Worm (Caenorhabditis elegans) whole organism, young adult: Measurements from ENCODE around the gene ZK1127.13.
A peak's percentile ranks its signal among the peaks of the same experiment; 100 is the strongest.

Experiments used
- B0336.3 ChIP-seq: fragments of 200-800 bp; sonication (Bioruptor generic); IDR thresholded peaks from 2 replicates; pipeline ENCODE4 v1.3.6; 2022; ENCODE audit warnings: missing genetic modification characterization, missing compliant biosample characterization
- C06A6.2 ChIP-seq: fragments of 200-800 bp; sonication (Bioruptor generic); conservative IDR thresholded peaks from 2 replicates; pipeline ENCODE4 v1.3.6; 2022; ENCODE audit warnings: missing genetic modification characterization, missing compliant biosample characterization
- C17E4.6 ChIP-seq: fragments of 200-800 bp; sonication (Bioruptor generic); IDR thresholded peaks from 2 replicates; pipeline ENCODE4 v1.3.6; 2022; ENCODE audit warnings: missing genetic modification reagents, missing genetic modification characterization, missing compliant biosample characterization
- D2030.7 ChIP-seq: fragments of 200-800 bp; sonication (Bioruptor generic); IDR thresholded peaks from 2 replicates; pipeline ENCODE4 v1.3.6; 2022; ENCODE audit warnings: missing genetic modification reagents, missing genetic modification characterization, missing compliant biosample characterization
- F37B4.10 ChIP-seq: fragments of 200-800 bp; sonication (Bioruptor generic); IDR thresholded peaks from 2 replicates; pipeline ENCODE4 v1.3.6; 2022; ENCODE audit warnings: missing genetic modification characterization, missing compliant biosample characterization
- F55B11.4 ChIP-seq: sonication (generic microtip); optimal IDR thresholded peaks from 2 replicates; lab custom pipeline; 2016; ENCODE audit warnings: missing compliant biosample characterization, missing genetic modification characterization, borderline replicate concordance; ENCODE audit not compliant: insufficient read depth
- F57A8.1 ChIP-seq: fragments of 200-800 bp; sonication (Bioruptor generic); optimal IDR thresholded peaks from 2 replicates; lab custom pipeline; 2018; ENCODE audit warnings: mild to moderate bottlenecking, missing genetic modification characterization, moderate library complexity, missing compliant biosample characterization
- K12H6.12 ChIP-seq: fragments of 200-800 bp; sonication (Bioruptor generic); optimal IDR thresholded peaks from 2 replicates; lab custom pipeline; 2018; ENCODE audit warnings: mild to moderate bottlenecking, missing genetic modification characterization, missing compliant biosample characterization
- T26A5.8 ChIP-seq: sonication (generic microtip); optimal IDR thresholded peaks from 2 replicates; lab custom pipeline; 2016; ENCODE audit warnings: missing genetic modification characterization, missing compliant biosample characterization
- akir-1 ChIP-seq: fragments of 200-800 bp; sonication (Bioruptor generic); optimal IDR thresholded peaks from 2 replicates; lab custom pipeline; 2018; ENCODE audit warnings: mild to moderate bottlenecking, missing genetic modification characterization, moderate library complexity, missing compliant biosample characterization
- aptf-2 ChIP-seq: fragments of 200-800 bp; sonication (Bioruptor generic); conservative IDR thresholded peaks from 2 replicates; pipeline ENCODE4 v1.3.6; 2022; ENCODE audit warnings: missing genetic modification reagents, missing genetic modification characterization, missing compliant biosample characterization
- aptf-3 ChIP-seq: fragments of 200-800 bp; sonication (Bioruptor generic); IDR thresholded peaks from 2 replicates; pipeline ENCODE4 v1.3.6; 2022; ENCODE audit warnings: missing genetic modification characterization, missing compliant biosample characterization
- atf-7 ChIP-seq: sonication (generic microtip); optimal IDR thresholded peaks from 2 replicates; lab custom pipeline; 2017; ENCODE audit warnings: mild to moderate bottlenecking, missing genetic modification characterization, missing compliant biosample characterization
- bed-1 ChIP-seq: fragments of 200-800 bp; sonication (Bioruptor generic); IDR thresholded peaks from 2 replicates; pipeline ENCODE4 v1.3.6; 2022; ENCODE audit warnings: missing genetic modification reagents, missing genetic modification characterization, missing compliant biosample characterization
- cebp-2 ChIP-seq: fragments of 200-800 bp; sonication (Bioruptor generic); IDR thresholded peaks from 2 replicates; pipeline ENCODE4 v1.3.6; 2022; ENCODE audit warnings: missing genetic modification characterization, missing compliant biosample characterization
- ceh-27 ChIP-seq: fragments of 200-800 bp; sonication (Bioruptor generic); optimal IDR thresholded peaks from 2 replicates; lab custom pipeline; 2018; ENCODE audit warnings: mild to moderate bottlenecking, missing genetic modification characterization, moderate library complexity, missing compliant biosample characterization
- dpl-1 ChIP-seq: fragments of 150-350 bp; optimal IDR thresholded peaks from 2 replicates; lab custom pipeline; 2014; ENCODE audit warnings: missing biosample characterization, missing genetic modification reagents, missing genetic modification characterization
- efl-1 ChIP-seq: fragments of 150-350 bp; optimal IDR thresholded peaks from 2 replicates; lab custom pipeline; 2014; ENCODE audit warnings: missing biosample characterization, missing genetic modification reagents, missing genetic modification characterization
- egl-18 ChIP-seq: fragments of 200-800 bp; sonication (Bioruptor generic); IDR thresholded peaks from 2 replicates; pipeline ENCODE4 v1.3.6; 2022; ENCODE audit warnings: missing genetic modification reagents, missing genetic modification characterization, missing compliant biosample characterization
- ets-4 ChIP-seq: fragments of 200-800 bp; sonication (Bioruptor generic); optimal IDR thresholded peaks from 2 replicates; lab custom pipeline; 2018; ENCODE audit warnings: mild to moderate bottlenecking, missing genetic modification characterization, missing compliant biosample characterization
- fkh-3 ChIP-seq: sonication (generic microtip); optimal IDR thresholded peaks from 2 replicates; lab custom pipeline; 2016; ENCODE audit warnings: mild to moderate bottlenecking, missing genetic modification characterization, missing compliant biosample characterization
- gei-17 ChIP-seq: fragments of 200-800 bp; sonication (Bioruptor generic); optimal IDR thresholded peaks from 2 replicates; lab custom pipeline; 2018; ENCODE audit warnings: mild to moderate bottlenecking, missing genetic modification characterization, missing compliant biosample characterization
- him-1 ChIP-seq: sonication (generic microtip); optimal IDR thresholded peaks from 2 replicates; lab custom pipeline; 2016; ENCODE audit warnings: missing genotype, missing genetic modification reagents, missing genetic modification characterization, missing compliant biosample characterization
- hlh-12 ChIP-seq: sonication (generic microtip); optimal IDR thresholded peaks from 2 replicates; lab custom pipeline; 2016; ENCODE audit warnings: missing genetic modification characterization, missing compliant biosample characterization
- hlh-26 ChIP-seq: fragments of 200-800 bp; sonication (Bioruptor generic); conservative IDR thresholded peaks from 2 replicates; pipeline ENCODE4 v1.3.6; 2022; ENCODE audit warnings: missing genetic modification reagents, missing genetic modification characterization, missing compliant biosample characterization
- hmg-1.2 ChIP-seq: fragments of 200-800 bp; sonication (Bioruptor generic); IDR thresholded peaks from 2 replicates; pipeline ENCODE4 v1.3.6; 2022; ENCODE audit warnings: missing genetic modification reagents, missing genetic modification characterization, missing compliant biosample characterization
- hsf-1 ChIP-seq: fragments of 200-800 bp; sonication (Bioruptor generic); IDR thresholded peaks from 2 replicates; pipeline ENCODE4 v1.3.6; 2022; ENCODE audit warnings: missing genetic modification reagents, missing genetic modification characterization, missing compliant biosample characterization
- let-607 ChIP-seq, 2 experiments: fragments of 200-800 bp in 1 of 2; sonication (Bioruptor generic) in 1 of 2; sonication (generic microtip) in 1 of 2; optimal IDR thresholded peaks; 2 replicates each; lab custom pipeline; 2016 to 2018; ENCODE audit warnings: mild to moderate bottlenecking in 2 of 2, missing compliant biosample characterization in 2 of 2, missing genetic modification characterization in 2 of 2, moderate library complexity in 2 of 2, missing genotype in 1 of 2
- lin-40 ChIP-seq: sonication (generic microtip); optimal IDR thresholded peaks from 2 replicates; lab custom pipeline; 2016; ENCODE audit warnings: missing genetic modification characterization, mild to moderate bottlenecking, missing compliant biosample characterization, missing genotype, missing genetic modification reagents
- lsy-27 ChIP-seq: sonication (generic microtip); optimal IDR thresholded peaks from 2 replicates; lab custom pipeline; 2017; ENCODE audit warnings: missing genetic modification characterization, mild to moderate bottlenecking, missing compliant biosample characterization, antibody characterized with exemption, missing genotype, borderline replicate concordance; ENCODE audit not compliant: insufficient read depth
- mel-28 ChIP-seq: sonication (generic microtip); optimal IDR thresholded peaks from 2 replicates; lab custom pipeline; 2016; ENCODE audit warnings: borderline replicate concordance, mild to moderate bottlenecking, missing genetic modification characterization, missing compliant biosample characterization
- mxl-1 ChIP-seq: sonication (generic microtip); optimal IDR thresholded peaks from 2 replicates; lab custom pipeline; 2016; ENCODE audit warnings: missing genetic modification characterization, missing compliant biosample characterization
- nfya-2 ChIP-seq: fragments of 200-800 bp; sonication (Bioruptor generic); IDR thresholded peaks from 2 replicates; pipeline ENCODE4 v1.3.6; 2022; ENCODE audit warnings: missing genetic modification reagents, missing genetic modification characterization, missing compliant biosample characterization
- nfyb-1 ChIP-seq: fragments of 200-800 bp; sonication (Bioruptor generic); IDR thresholded peaks from 2 replicates; pipeline ENCODE4 v1.3.6; 2022; ENCODE audit warnings: missing genetic modification reagents, missing genetic modification characterization, missing compliant biosample characterization
- nhr-27 ChIP-seq: fragments of 200-800 bp; sonication (Bioruptor generic); optimal IDR thresholded peaks from 2 replicates; lab custom pipeline; 2018; ENCODE audit warnings: mild to moderate bottlenecking, missing genetic modification characterization, moderate library complexity, missing compliant biosample characterization
- nhr-90 ChIP-seq: sonication (generic microtip); optimal IDR thresholded peaks from 2 replicates; lab custom pipeline; 2016; ENCODE audit warnings: missing genotype, mild to moderate bottlenecking, missing genetic modification characterization, missing compliant biosample characterization
- pbrm-1 ChIP-seq: fragments of 200-800 bp; sonication (Bioruptor generic); IDR thresholded peaks from 2 replicates; pipeline ENCODE4 v1.3.6; 2022; ENCODE audit warnings: missing genetic modification reagents, missing genetic modification characterization, missing compliant biosample characterization
- pha-4 ChIP-seq: fragments of 150-350 bp; sonication (generic microtip); optimal IDR thresholded peaks from 2 replicates; lab custom pipeline; 2014; ENCODE audit warnings: missing biosample characterization, missing genetic modification reagents, missing genetic modification characterization
- rec-8 ChIP-seq, 2 experiments: sonication (generic microtip); optimal IDR thresholded peaks; 2 replicates each; lab custom pipeline; 2016; ENCODE audit warnings: mild to moderate bottlenecking in 2 of 2, missing genetic modification characterization in 2 of 2, missing genetic modification reagents in 2 of 2, missing genotype in 2 of 2, missing biosample characterization in 1 of 2, missing compliant biosample characterization in 1 of 2, moderate library complexity in 1 of 2
- sdz-38 ChIP-seq: sonication (generic microtip); optimal IDR thresholded peaks from 2 replicates; lab custom pipeline; 2016; ENCODE audit warnings: missing genotype, missing genetic modification characterization, missing compliant biosample characterization
- snpc-3.4 ChIP-seq: sonication (generic microtip); optimal IDR thresholded peaks from 2 replicates; lab custom pipeline; 2017; ENCODE audit warnings: missing genetic modification characterization, mild to moderate bottlenecking, missing compliant biosample characterization, antibody characterized with exemption, moderate library complexity, missing genotype, missing genetic modification reagents
- snpc-4 ChIP-seq, 5 experiments: fragments of 150-350 bp in 1 of 5; sonication (generic microtip) in 4 of 5; optimal IDR thresholded peaks; 2 replicates each; lab custom pipeline; 2014 to 2018; ENCODE audit warnings: missing genetic modification characterization in 5 of 5, missing biosample characterization in 3 of 5, antibody characterized with exemption in 2 of 5, mild to moderate bottlenecking in 2 of 5, missing compliant biosample characterization in 2 of 5, missing genotype in 2 of 5, moderate library complexity in 2 of 5, missing genetic modification reagents in 1 of 5
- sptf-2 ChIP-seq: fragments of 200-800 bp; sonication (Bioruptor generic); optimal IDR thresholded peaks from 2 replicates; lab custom pipeline; 2018; ENCODE audit warnings: mild to moderate bottlenecking, missing genetic modification characterization, missing compliant biosample characterization
- tbp1 ChIP-seq: fragments of 200-800 bp; sonication (Bioruptor generic); optimal IDR thresholded peaks from 2 replicates; lab custom pipeline; 2018; ENCODE audit warnings: mild to moderate bottlenecking, missing genetic modification characterization, missing compliant biosample characterization
- tlf-1 ChIP-seq: fragments of 200-800 bp; sonication (Bioruptor generic); optimal IDR thresholded peaks from 2 replicates; lab custom pipeline; 2018; ENCODE audit warnings: mild to moderate bottlenecking, missing genetic modification characterization, missing compliant biosample characterization
- unc-62 ChIP-seq: fragments of 150-350 bp; optimal IDR thresholded peaks from 2 replicates; lab custom pipeline; 2014; ENCODE audit warnings: missing biosample characterization, missing genetic modification reagents, missing genetic modification characterization
- ztf-18 ChIP-seq: sonication (generic microtip); optimal IDR thresholded peaks from 2 replicates; lab custom pipeline; 2016; ENCODE audit warnings: missing genotype, mild to moderate bottlenecking, missing genetic modification characterization, missing compliant biosample characterization
- ztf-6 ChIP-seq: fragments of 200-800 bp; sonication (Bioruptor generic); IDR thresholded peaks from 2 replicates; pipeline ENCODE4 v1.3.6; 2022; ENCODE audit warnings: missing genetic modification reagents, missing genetic modification characterization, missing compliant biosample characterization

The ZK1127.13 gene

DNA sequence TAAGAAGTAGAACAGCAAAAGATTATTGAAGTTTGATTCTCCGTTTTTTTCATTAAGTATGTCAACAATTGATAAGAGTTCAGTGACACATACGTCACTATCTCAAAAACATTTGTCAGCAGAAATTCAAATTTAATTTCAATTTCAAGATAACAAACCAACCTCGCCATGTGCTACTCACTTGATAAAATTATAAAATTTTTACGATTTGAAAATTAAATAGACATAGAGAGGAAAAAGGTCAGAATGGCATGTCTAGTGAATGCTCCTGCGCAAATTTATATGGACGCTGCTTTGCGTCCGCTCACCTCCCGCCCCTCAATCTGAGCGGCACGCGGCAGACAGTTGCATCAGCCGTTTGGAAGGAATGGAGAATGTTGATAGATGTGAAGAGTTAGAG, 7.1 kb downstream of the ZK1127.13 start (continued):
- TF ChIP-seq C17E4.6 (GFP tag; lab: Robert Waterston, UW) (no peak), efl-1 (no peak), ztf-18 (tag; lab: Kevin White, UChicago) (no peak), pha-4 (tag; lab: Kevin White, UChicago) (no peak), C06A6.2 (GFP tag; lab: Robert Waterston, UW) (peak; percentile 39; the same call in 1 of the 2 replicates), nfya-2 (GFP tag; lab: Robert Waterston, UW) (no peak), F37B4.10 (GFP tag; lab: Robert Waterston, UW) (no peak), F55B11.4 (tag; lab: Kevin White, UChicago) (no peak), B0336.3 (GFP tag; lab: Robert Waterston, UW) (0 out of 2 replicates have a peak, but pooled peaks have one; percentile 44), mxl-1 (tag; lab: Kevin White, UChicago) (no peak), T26A5.8 (no peak), ets-4 (GFP tag; lab: Kevin White, UChicago) (no peak), rec-8 (tag; optimal IDR thresholded peaks at IDR 0.05; lab: Kevin White, UChicago) (no peak), tbp1 (GFP tag; lab: Kevin White, UChicago) (peak; percentile 32), ztf-6 (GFP tag; lab: Robert Waterston, UW) (no peak), hlh-12 (no peak), snpc-4 (GFP tag; optimal IDR thresholded peaks at IDR 0.05; lab: Kevin White, UChicago) (no peak), snpc-4 (tag; optimal IDR thresholded peaks at IDR 0.05; lab: Kevin White, UChicago) (peak in 2 of 4 experiments; percentile 10 to 13), aptf-3 (GFP tag; lab: Robert Waterston, UW) (no peak), let-607 (tag; optimal IDR thresholded peaks at IDR 0.05; lab: Kevin White, UChicago) (peak in 1 of 2 experiments; percentile 85), pbrm-1 (GFP tag; lab: Robert Waterston, UW) (no peak), dpl-1 (no peak), gei-17 (GFP tag; lab: Kevin White, UChicago) (no peak), atf-7 (tag; lab: Kevin White, UChicago) (peak; percentile 89), aptf-2 (GFP tag; lab: Robert Waterston, UW) (no peak), nfyb-1 (GFP tag; lab: Robert Waterston, UW) (0 out of 2 replicates have a peak, but pooled peaks have one; percentile 47), hmg-1.2 (GFP tag; lab: Robert Waterston, UW) (no peak), D2030.7 (no peak), akir-1 (GFP tag; lab: Kevin White, UChicago) (no peak), tlf-1 (no peak), fkh-3 (tag; lab: Kevin White, UChicago) (no peak), K12H6.12 (tag; lab: Kevin White, UChicago) (no peak), him-1 (tag; lab: Kevin White, UChicago) (no peak), snpc-3.4 (tag; lab: Kevin White, UChicago) (no peak), unc-62 (no peak), cebp-2 (GFP tag; lab: Robert Waterston, UW) (no peak), sdz-38 (no peak), lsy-27 (tag; lab: Kevin White, UChicago) (no peak), nhr-90 (tag; lab: Kevin White, UChicago) (peak; percentile 57), egl-18 (GFP tag; lab: Robert Waterston, UW) (no peak), F57A8.1 (GFP tag; lab: Kevin White, UChicago) (no peak), ceh-27 (no peak), sptf-2 (GFP tag; lab: Kevin White, UChicago) (no peak), hsf-1 (GFP tag; lab: Robert Waterston, UW) (no peak), mel-28 (tag; lab: Kevin White, UChicago) (no peak), nhr-27 (tag; lab: Kevin White, UChicago) (no peak), hlh-26 (GFP tag; lab: Robert Waterston, UW) (no peak), lin-40 (tag; lab: Kevin White, UChicago) (no peak), bed-1 (GFP tag; lab: Robert Waterston, UW) (no peak)
